Worm (Caenorhabditis elegans): ENCODE measurements around the gene scvp-1.

scvp-1 gene

DNA sequence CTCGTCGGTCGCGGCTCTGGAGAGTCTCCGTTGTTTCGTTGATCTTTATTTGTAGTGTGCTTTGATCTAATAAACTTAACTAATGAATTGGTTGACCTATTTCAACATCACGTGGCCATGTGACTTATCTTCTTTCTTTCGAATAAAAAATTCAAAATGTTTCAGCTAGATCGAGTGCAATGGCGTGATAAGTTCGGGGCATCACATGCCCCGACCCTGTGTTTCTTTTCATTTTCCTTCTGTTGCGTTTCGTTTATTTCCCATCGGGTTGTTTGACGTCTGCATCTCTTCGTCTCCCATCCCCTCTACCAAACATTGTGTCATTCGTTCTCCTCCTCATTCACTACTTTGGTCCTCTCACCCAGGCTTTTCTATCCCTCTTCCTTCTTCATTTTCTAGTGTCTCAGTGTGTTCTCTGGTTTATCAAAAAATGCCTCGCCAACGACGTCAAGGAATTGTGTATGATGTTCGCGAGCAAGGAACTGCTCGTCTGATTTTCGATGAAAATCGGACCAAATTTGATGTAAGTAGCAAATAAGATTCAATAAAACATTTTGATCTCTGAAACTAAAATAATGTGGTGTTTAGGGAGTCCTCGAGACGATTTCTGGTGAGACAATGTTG lies 20.7 kb upstream of the scvp-1 start, which contains the start of gene F17C11.4 (continued):
- TF ChIP-seq hif-1 (tag; optimal IDR thresholded peaks at IDR 0.05) (peak; percentile 41 to 74), lin-38 (GFP tag; IDR thresholded peaks at IDR 0.05) (peak; percentile 47), nhr-6 (tag; optimal IDR thresholded peaks at IDR 0.05) (peak; percentile 33), nhr-48 (tag; optimal IDR thresholded peaks at IDR 0.05) (peak; percentile 84), tra-1 (GFP tag; IDR thresholded peaks at IDR 0.05) (peak; percentile 65; the same call in 1 of the 2 replicates), mxl-3 (GFP tag; optimal IDR thresholded peaks at IDR 0.05) (peak; percentile 59), zfp-2 (tag; optimal IDR thresholded peaks at IDR 0.05) (no peak), php-3 (GFP tag; IDR thresholded peaks at IDR 0.05) (peak; percentile 62; the same call in 1 of the 2 replicates), nhr-41 (GFP tag; IDR thresholded peaks at IDR 0.05) (no peak), mdt-29 (GFP tag; IDR thresholded peaks at IDR 0.05) (peak; percentile 84), mep-1 (tag; optimal IDR thresholded peaks at IDR 0.05) (peak; percentile 72), daf-16 (GFP tag; optimal IDR thresholded peaks at IDR 0.05) (peak in 1 of 2 experiments; percentile 76), daf-16 (tag; optimal IDR thresholded peaks at IDR 0.05) (peak; percentile 80), zfp-3 (GFP tag; conservative IDR thresholded peaks at IDR 0.05) (peak; percentile 57; the same call in 1 of the 2 replicates), dmd-6 (GFP tag; IDR thresholded peaks at IDR 0.05) (peak; percentile 89), lsy-2 (tag; optimal IDR thresholded peaks at IDR 0.05) (peak; percentile 60 to 77), unc-62 (GFP tag; optimal IDR thresholded peaks at IDR 0.05 in 1 of 2) (peak in 1 of 2 experiments; percentile 99), unc-62 (tag; optimal IDR thresholded peaks at IDR 0.05) (no peak), T20F7.1 (GFP tag; optimal IDR thresholded peaks at IDR 0.05) (peak; percentile 64), ceh-32 (tag; optimal IDR thresholded peaks at IDR 0.05; ENCODE audit: poor library complexity) (peak; percentile 52), dve-1 (tag; optimal IDR thresholded peaks at IDR 0.05; ENCODE audit: insufficient read depth) (peak; percentile 74), spr-3 (GFP tag; optimal IDR thresholded peaks at IDR 0.05) (no peak), rbr-2 (tag; optimal IDR thresholded peaks at IDR 0.05) (peak; percentile 40), nhr-102 (tag; optimal IDR thresholded peaks at IDR 0.05) (peak; percentile 6), nhr-28 (tag; optimal IDR thresholded peaks at IDR 0.05) (peak; percentile 96), lin-1 (GFP tag; IDR thresholded peaks at IDR 0.05) (peak; percentile 44; the same call in 1 of the 2 replicates), D1046.2 (GFP tag; IDR thresholded peaks at IDR 0.05) (0 out of 2 replicates have a peak, but pooled peaks have one; percentile 12), dpl-1 (GFP tag; optimal IDR thresholded peaks at IDR 0.05) (peak; percentile 38), daf-12 (tag; optimal IDR thresholded peaks at IDR 0.05) (no peak), ama-1 (optimal IDR thresholded peaks at IDR 0.05) (peak; percentile 82), mxl-2 (GFP tag; conservative IDR thresholded peaks at IDR 0.05) (peak; percentile 60; the same call in 1 of the 2 replicates), aha-1 (tag) (peak; percentile 99), nhr-11 (tag; optimal IDR thresholded peaks at IDR 0.05) (peak; percentile 87), Y75B8A.6 (GFP tag; IDR thresholded peaks at IDR 0.05) (peak; percentile 47; the same call in 1 of the 2 replicates), spr-1 (tag; optimal IDR thresholded peaks at IDR 0.05) (peak; percentile 10), nhr-25 (tag; optimal IDR thresholded peaks at IDR 0.05; ENCODE audit: borderline replicate concordance, insufficient read depth) (peak; percentile 89), fkh-10 (GFP tag; optimal IDR thresholded peaks at IDR 0.05) (peak; percentile 69), mdl-1 (tag; optimal IDR thresholded peaks at IDR 0.05) (peak in 1 of 2 experiments; percentile 87), set-16 (GFP tag; IDR thresholded peaks at IDR 0.05) (0 out of 2 replicates have a peak, but pooled peaks have one; percentile 16), lin-13 (GFP tag; optimal IDR thresholded peaks at IDR 0.05) (no peak)

DNA sequence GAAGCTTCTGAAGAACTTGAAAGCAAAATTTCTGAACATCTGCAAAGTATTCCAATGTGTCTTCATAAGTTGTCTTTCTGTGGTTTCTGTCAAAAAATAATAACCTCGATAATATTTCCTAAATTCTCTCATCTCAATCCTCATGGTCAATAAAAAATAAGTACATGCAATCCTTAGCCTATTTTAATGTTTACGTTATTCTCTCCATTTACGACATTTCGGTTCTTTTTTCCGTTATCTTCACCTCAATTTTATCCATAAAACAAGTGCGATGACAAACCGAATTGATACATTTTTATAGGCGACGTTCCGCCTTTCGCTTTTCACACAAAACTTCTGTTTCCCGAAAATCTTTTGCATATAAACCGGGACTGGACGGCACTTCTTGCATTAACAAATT lies 18.4 kb upstream of the scvp-1 start, which contains the start of gene col-153:
TSS of gene col-153 (plus strand) at position 301 of the 400 bp plus-strand sequence.
- TF ChIP-seq lin-1 (GFP tag; IDR thresholded peaks at IDR 0.05): no peak
- no peak for TF ChIP-seq set-16 (GFP tag; IDR thresholded peaks at IDR 0.05)
- TF ChIP-seq madf-5 (GFP tag; IDR thresholded peaks at IDR 0.05): no peak
- no peak for TF ChIP-seq lin-13 (GFP tag; optimal IDR thresholded peaks at IDR 0.05)
- no peak for TF ChIP-seq madf-9 (GFP tag; conservative IDR thresholded peaks at IDR 0.05)
